Worm (Caenorhabditis elegans): ENCODE measurements around the gene snr-4.
A peak's percentile ranks its signal among the peaks of the same experiment; 100 is the strongest.
"Not testable (repeated sequence)": the region's sequence is repeated elsewhere in the genome, so short reads cannot be mapped to it uniquely, and the experiment has no call there.

Gene snr-4

ce11 chrV:12024273-12024672, 44.8 kb upstream of the snr-4 start (continued):
- TF ChIP-seq T26A5.8 (tag; optimal IDR thresholded peaks at IDR 0.05) (no peak), mxl-1 (tag; optimal IDR thresholded peaks at IDR 0.05) (no peak), nfyb-1 (GFP tag; IDR thresholded peaks at IDR 0.05) (0 out of 2 replicates have a peak, but pooled peaks have one; percentile 57), repo-1 (tag; optimal IDR thresholded peaks at IDR 0.05) (no peak), F57C9.4 (tag; optimal IDR thresholded peaks at IDR 0.05) (no peak), Y79H2A.3 (GFP tag; conservative IDR thresholded peaks at IDR 0.05) (no peak), egl-18 (GFP tag; IDR thresholded peaks at IDR 0.05) (no peak), B0019.2 (GFP tag; conservative IDR thresholded peaks at IDR 0.05) (no peak)

DNA sequence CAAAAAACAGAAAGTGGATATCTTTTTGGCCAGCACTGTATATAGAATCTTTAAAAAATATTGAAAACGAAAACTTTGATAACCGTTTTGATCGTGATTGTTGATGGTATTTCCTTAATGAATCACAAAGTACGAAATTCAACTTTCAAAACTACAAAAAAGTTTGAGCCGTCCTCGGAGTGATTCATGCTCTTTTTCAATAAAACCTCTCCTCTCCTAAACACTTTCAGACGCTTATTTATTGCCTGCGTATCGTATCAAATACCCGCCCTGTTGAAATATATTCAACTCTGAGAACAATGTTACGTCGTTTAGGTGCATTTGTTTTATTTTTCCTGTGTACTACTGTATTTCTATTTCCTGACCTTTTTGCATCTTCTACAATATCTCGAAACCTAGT, 41.4 kb upstream of the snr-4 start:
- TF ChIP-seq him-1 (tag; optimal IDR thresholded peaks at IDR 0.05) (no peak), ztf-28 (GFP tag; IDR thresholded peaks at IDR 0.05) (no peak), lin-54 (GFP tag; optimal IDR thresholded peaks at IDR 0.05) (no peak), Y79H2A.3 (GFP tag; conservative IDR thresholded peaks at IDR 0.05) (no peak), nhr-80 (tag; optimal IDR thresholded peaks at IDR 0.05) (peak; percentile 69)

DNA sequence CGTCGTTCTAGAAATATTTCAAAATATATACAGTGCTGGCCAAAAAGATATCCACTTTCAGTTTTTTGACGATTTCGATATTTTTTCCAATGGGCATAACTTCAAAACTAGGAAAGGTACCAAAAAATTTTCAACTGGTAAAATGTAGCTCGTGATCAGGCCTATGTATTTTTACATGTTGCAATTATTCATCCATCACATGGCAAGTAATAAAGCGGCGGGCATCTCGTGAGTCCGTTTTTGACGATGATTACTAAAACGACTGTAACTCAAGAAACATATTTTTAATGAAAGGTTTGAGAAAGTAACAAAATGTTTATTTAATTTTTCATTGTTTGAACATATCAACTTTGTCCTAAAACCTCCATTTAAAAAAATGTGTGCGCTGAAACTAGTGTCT, 40.5 kb upstream of the snr-4 start, which contains the start of gene F10C2.3:
F10C2.3 (plus strand) TSS at position 301 of the 400 bp plus-strand sequence.
- TF ChIP-seq ztf-3 (GFP tag; optimal IDR thresholded peaks at IDR 0.05); snpc-4 (GFP tag; optimal IDR thresholded peaks at IDR 0.05); snpc-4 (tag; optimal IDR thresholded peaks at IDR 0.05); nhr-179 (tag; optimal IDR thresholded peaks at IDR 0.05): not testable (repeated sequence)

ce11 chrV:12013298-12013697, 33.8 kb upstream of the snr-4 start, which contains the start of gene add-2:
TSS of gene add-2 (minus strand) at chrV:12013406.
- TF ChIP-seq lin-26 (GFP tag; IDR thresholded peaks at IDR 0.05) = no peak
- TF ChIP-seq nhr-80 (tag; optimal IDR thresholded peaks at IDR 0.05) = peak; percentile 21
- no peak for TF ChIP-seq F57A8.1 (GFP tag; optimal IDR thresholded peaks at IDR 0.05)

DNA sequence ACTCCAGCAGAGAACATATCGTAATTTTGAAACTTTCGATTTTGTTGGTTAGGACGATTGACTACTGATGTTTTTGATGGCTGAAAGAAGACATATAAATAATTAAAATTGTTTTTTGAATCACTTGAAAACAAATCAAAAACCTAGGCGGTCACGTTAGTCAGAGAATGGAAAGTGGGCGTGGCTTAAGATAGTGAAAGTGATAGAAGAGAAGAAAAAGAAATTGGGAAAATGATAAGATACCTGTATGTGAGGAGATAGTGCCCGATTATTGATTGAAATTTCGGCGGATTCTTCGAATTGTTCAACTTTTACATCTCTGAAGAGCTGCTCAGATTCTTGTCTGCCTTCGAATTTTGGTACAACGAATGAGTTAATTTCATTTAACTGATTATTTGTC, 32.2 kb upstream of the snr-4 start:
- TF ChIP-seq F10E7.11 (tag; optimal IDR thresholded peaks at IDR 0.05) = no peak
- no peak for TF ChIP-seq ceh-100 (GFP tag; IDR thresholded peaks at IDR 0.05)
- no peak for TF ChIP-seq C06A6.2 (GFP tag; conservative IDR thresholded peaks at IDR 0.05)
- TF ChIP-seq F57A8.1 (GFP tag; optimal IDR thresholded peaks at IDR 0.05) = no peak
- no peak for TF ChIP-seq athp-1 (tag; optimal IDR thresholded peaks at IDR 0.05)
- TF ChIP-seq madf-10 (tag; optimal IDR thresholded peaks at IDR 0.05) = no peak
- TF ChIP-seq F39B2.1 (GFP tag; IDR thresholded peaks at IDR 0.05) = no peak
- no peak for TF ChIP-seq egl-44 (GFP tag; IDR thresholded peaks at IDR 0.05)
- no peak for TF ChIP-seq sdz-38 (tag; optimal IDR thresholded peaks at IDR 0.05)
- TF ChIP-seq nfya-1 (tag; optimal IDR thresholded peaks at IDR 0.05; ENCODE audit: borderline replicate concordance, insufficient read depth) = no peak
- no peak for TF ChIP-seq aptf-2 (GFP tag; conservative IDR thresholded peaks at IDR 0.05)
- no peak for TF ChIP-seq B0019.2 (GFP tag; conservative IDR thresholded peaks at IDR 0.05)

DNA sequence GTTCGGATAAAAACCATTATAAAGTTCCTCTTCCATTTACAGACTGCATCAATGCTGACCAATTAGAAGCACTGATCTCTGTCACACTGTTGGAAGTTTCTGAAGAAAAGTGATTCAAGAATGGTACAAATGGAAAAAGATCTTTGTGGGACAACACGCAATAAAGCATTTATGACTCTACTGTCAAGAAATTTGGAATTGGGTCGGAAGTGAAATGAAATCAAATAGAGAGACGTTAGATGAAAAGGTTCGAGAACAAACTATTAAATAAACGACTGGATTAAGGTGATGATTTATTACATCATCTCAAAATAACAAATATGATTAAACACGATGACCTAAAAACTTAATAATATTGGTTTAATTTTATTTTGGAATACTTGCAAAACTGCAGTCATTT, 27.0 kb upstream of the snr-4 start, which contains the start of gene F57F5.3:
F57F5.3 (minus strand) TSS at position 101 of the 400 bp plus-strand sequence.
- TF ChIP-seq somi-1 (GFP tag; optimal IDR thresholded peaks at IDR 0.05) (no peak), him-1 (tag; optimal IDR thresholded peaks at IDR 0.05) (no peak), zfh-2 (GFP tag; conservative IDR thresholded peaks at IDR 0.05) (no peak), F52B5.7 (tag; optimal IDR thresholded peaks at IDR 0.05) (no peak), cebp-2 (GFP tag; IDR thresholded peaks at IDR 0.05) (no peak), B0019.2 (GFP tag; conservative IDR thresholded peaks at IDR 0.05) (no peak), lsy-27 (tag; optimal IDR thresholded peaks at IDR 0.05; ENCODE audit: borderline replicate concordance, insufficient read depth) (no peak), egl-18 (GFP tag; IDR thresholded peaks at IDR 0.05) (no peak), K11D2.4 (GFP tag; IDR thresholded peaks at IDR 0.05) (no peak)

Measured in whole organism, young adult.